Worm (Caenorhabditis elegans): ENCODE measurements around the gene set-13.

set-13 gene

ce11 chrII:2787031-2787512 lies 29.7 kb upstream of the set-13 start, which contains the start of the genes F08D12.12 and srpa-72:
Gene F08D12.12, minus strand, starts transcription at chrII:2787081.
Gene srpa-72, plus strand, starts transcription at chrII:2787481.
- TF ChIP-seq pha-4 (tag; optimal IDR thresholded peaks at IDR 0.05) = peak; percentile 45
- no peak for TF ChIP-seq lin-13 (tag; optimal IDR thresholded peaks at IDR 0.05)
- TF ChIP-seq nhr-2 (tag; optimal IDR thresholded peaks at IDR 0.05) = no peak
- peak; percentile 10 for TF ChIP-seq lsy-2 (tag; optimal IDR thresholded peaks at IDR 0.05)
- TF ChIP-seq flh-1 (GFP tag; optimal IDR thresholded peaks at IDR 0.05) = no peak
- TF ChIP-seq sptf-1 (tag; optimal IDR thresholded peaks at IDR 0.05) = no peak
- TF ChIP-seq ceh-43 (GFP tag; optimal IDR thresholded peaks at IDR 0.05) = no peak
- no peak for TF ChIP-seq cnd-1 (tag; optimal IDR thresholded peaks at IDR 0.05)
- TF ChIP-seq unc-62 (GFP tag; optimal IDR thresholded peaks at IDR 0.05) = no peak
- TF ChIP-seq ham-2 (GFP tag; optimal IDR thresholded peaks at IDR 0.05) = no peak
- peak; percentile 7 for TF ChIP-seq unc-120 (tag; optimal IDR thresholded peaks at IDR 0.05; ENCODE audit: poor library complexity, severe bottlenecking)
- TF ChIP-seq nhr-237 (tag; optimal IDR thresholded peaks at IDR 0.05) = no peak
- TF ChIP-seq zip-8 (tag; optimal IDR thresholded peaks at IDR 0.05) = no peak
- no peak for TF ChIP-seq drap-1 (GFP tag; optimal IDR thresholded peaks at IDR 0.05)

ce11 chrII:2787849-2788248 lies 28.9 kb upstream of the set-13 start:
- TF ChIP-seq zip-8 (tag; optimal IDR thresholded peaks at IDR 0.05) (no peak), ham-2 (GFP tag; optimal IDR thresholded peaks at IDR 0.05) (no peak), lsy-2 (tag; optimal IDR thresholded peaks at IDR 0.05) (no peak), unc-120 (tag; optimal IDR thresholded peaks at IDR 0.05; ENCODE audit: poor library complexity, severe bottlenecking) (no peak), elt-3 (tag; optimal IDR thresholded peaks at IDR 0.05) (no peak), nhr-12 (tag; optimal IDR thresholded peaks at IDR 0.05) (no peak), ceh-43 (GFP tag; optimal IDR thresholded peaks at IDR 0.05) (no peak), mls-2 (tag; optimal IDR thresholded peaks at IDR 0.05) (no peak), bed-3 (GFP tag; optimal IDR thresholded peaks at IDR 0.05) (no peak), nhr-2 (tag; optimal IDR thresholded peaks at IDR 0.05) (no peak), nhr-76 (tag; optimal IDR thresholded peaks at IDR 0.05) (no peak)

- TF ChIP-seq ceh-43 (GFP tag; optimal IDR thresholded peaks at IDR 0.05) (no peak), zip-8 (tag; optimal IDR thresholded peaks at IDR 0.05) (no peak), M03D4.4 (tag; optimal IDR thresholded peaks at IDR 0.05) (no peak), lin-32 (GFP tag; optimal IDR thresholded peaks at IDR 0.05) (no peak), ztf-11 (tag; optimal IDR thresholded peaks at IDR 0.05) (no peak), tbx-8 (GFP tag; optimal IDR thresholded peaks at IDR 0.05) (no peak), ham-2 (GFP tag; optimal IDR thresholded peaks at IDR 0.05) (no peak), mep-1 (tag; optimal IDR thresholded peaks at IDR 0.05) (no peak)
Measured at ce11 chrII:2791693-2792092, 25.1 kb upstream of the set-13 start.

ce11 chrII:2795413-2795812 lies 21.4 kb upstream of the set-13 start:
- no peak for TF ChIP-seq snpc-4 (tag; optimal IDR thresholded peaks at IDR 0.05)
- TF ChIP-seq nhr-76 (tag; optimal IDR thresholded peaks at IDR 0.05) = no peak
- TF ChIP-seq drap-1 (GFP tag; optimal IDR thresholded peaks at IDR 0.05) = no peak
- no peak for TF ChIP-seq ceh-39 (tag; optimal IDR thresholded peaks at IDR 0.05)
- no peak for TF ChIP-seq bed-3 (GFP tag; optimal IDR thresholded peaks at IDR 0.05)
- TF ChIP-seq nhr-2 (tag; optimal IDR thresholded peaks at IDR 0.05) = no peak
- TF ChIP-seq blmp-1 (tag; optimal IDR thresholded peaks at IDR 0.05) = no peak
- no peak for TF ChIP-seq flh-1 (GFP tag; optimal IDR thresholded peaks at IDR 0.05)
- no peak for TF ChIP-seq elt-3 (tag; optimal IDR thresholded peaks at IDR 0.05)
- no peak for TF ChIP-seq pha-4 (tag; optimal IDR thresholded peaks at IDR 0.05)
- no peak for TF ChIP-seq nhr-12 (tag; optimal IDR thresholded peaks at IDR 0.05)
- no peak for TF ChIP-seq M03D4.4 (tag; optimal IDR thresholded peaks at IDR 0.05)

ce11 chrII:2796431-2796830 lies 20.3 kb upstream of the set-13 start:
- TF ChIP-seq unc-62 (GFP tag; optimal IDR thresholded peaks at IDR 0.05) = no peak
- no peak for TF ChIP-seq hlh-1 (tag; optimal IDR thresholded peaks at IDR 0.05)
- TF ChIP-seq ham-2 (GFP tag; optimal IDR thresholded peaks at IDR 0.05) = no peak
- TF ChIP-seq nhr-76 (tag; optimal IDR thresholded peaks at IDR 0.05) = no peak
- TF ChIP-seq sem-2 (GFP tag; optimal IDR thresholded peaks at IDR 0.05) = no peak
- TF ChIP-seq elt-3 (tag; optimal IDR thresholded peaks at IDR 0.05) = no peak
- TF ChIP-seq flh-1 (GFP tag; optimal IDR thresholded peaks at IDR 0.05) = no peak
- no peak for TF ChIP-seq ces-1 (GFP tag; optimal IDR thresholded peaks at IDR 0.05)
- TF ChIP-seq ceh-43 (GFP tag; optimal IDR thresholded peaks at IDR 0.05) = no peak
- TF ChIP-seq ceh-39 (tag; optimal IDR thresholded peaks at IDR 0.05) = no peak
- no peak for TF ChIP-seq ceh-83 (GFP tag; optimal IDR thresholded peaks at IDR 0.05)
- TF ChIP-seq mab-5 (tag; optimal IDR thresholded peaks at IDR 0.05) = no peak
- TF ChIP-seq nhr-12 (tag; optimal IDR thresholded peaks at IDR 0.05) = no peak
- TF ChIP-seq drap-1 (GFP tag; optimal IDR thresholded peaks at IDR 0.05) = no peak
- TF ChIP-seq lin-13 (tag; optimal IDR thresholded peaks at IDR 0.05) = no peak
- TF ChIP-seq pha-4 (tag; optimal IDR thresholded peaks at IDR 0.05) = no peak
- TF ChIP-seq nhr-28 (tag; optimal IDR thresholded peaks at IDR 0.05) = no peak

All from whole organism, mixed stage, embryonic.